Fruit fly (Drosophila melanogaster) whole organism, embryonic: Measurements from ENCODE around the gene Ctu2.
A peak's percentile ranks its signal among the peaks of the same experiment; 100 is the strongest.

Experiments
- CG10979 ChIP-seq: fragments of 200-800 bp; sonication (Bioruptor generic); optimal IDR thresholded peaks from 2 replicates; lab custom pipeline; 2018; ENCODE audit warnings: missing biosample characterization, mild to moderate bottlenecking, missing genetic modification characterization, moderate library complexity
- CG12104 ChIP-seq: fragments of 200-800 bp; sonication (Bioruptor generic); optimal IDR thresholded peaks from 3 replicates; lab custom pipeline; 2016; ENCODE audit warnings: missing biosample characterization, missing genetic modification characterization
- CG14014 ChIP-seq: fragments of 200-800 bp; sonication (Bioruptor generic); IDR thresholded peaks from 2 replicates; pipeline ENCODE4 v1.3.6; 2022; ENCODE audit warnings: missing biosample characterization, missing genetic modification characterization
- CG14710 ChIP-seq: fragments of 200-800 bp; sonication (Bioruptor generic); optimal IDR thresholded peaks from 3 replicates; lab custom pipeline; 2019; ENCODE audit warnings: missing biosample characterization, mild to moderate bottlenecking, missing genetic modification characterization, moderate library complexity
- CG14860 ChIP-seq: fragments of 200-800 bp; sonication (Bioruptor generic); IDR thresholded peaks from 3 replicates; pipeline ENCODE4 v1.3.6; 2022; ENCODE audit warnings: missing biosample characterization, missing genetic modification characterization; ENCODE audit not compliant: partially characterized antibody
- CG16813 ChIP-seq: fragments of 200-800 bp; sonication (Bioruptor generic); IDR thresholded peaks from 3 replicates; pipeline ENCODE4 v1.3.6; 2022; ENCODE audit warnings: missing biosample characterization, missing genetic modification characterization; ENCODE audit not compliant: partially characterized antibody
- CG18262 ChIP-seq: fragments of 200-800 bp; optimal IDR thresholded peaks from 3 replicates; lab custom pipeline; 2019; ENCODE audit warnings: missing biosample characterization, mild to moderate bottlenecking, missing genetic modification characterization, moderate library complexity
- CG1832 ChIP-seq: fragments of 200-800 bp; sonication (Bioruptor generic); optimal IDR thresholded peaks from 2 replicates; lab custom pipeline; 2017; ENCODE audit warnings: missing biosample characterization, mild to moderate bottlenecking, missing genetic modification characterization, inconsistent platforms
- CG2199 ChIP-seq: fragments of 200-800 bp; sonication (Bioruptor generic); IDR thresholded peaks from 3 replicates; pipeline ENCODE4 v1.3.6; 2022; ENCODE audit warnings: missing biosample characterization, missing genetic modification characterization
- CG32767 ChIP-seq: fragments of 200-800 bp; sonication (Bioruptor generic); IDR thresholded peaks from 2 replicates; pipeline ENCODE4 v1.3.6; 2022; ENCODE audit warnings: missing biosample characterization, missing genetic modification characterization
- CG3726 ChIP-seq: fragments of 200-800 bp; sonication (Bioruptor generic); IDR thresholded peaks from 3 replicates; pipeline ENCODE4, ENCODE4 v1.3.6; 2022; ENCODE audit warnings: missing biosample characterization, missing genetic modification characterization
- CG3847 ChIP-seq: fragments of 200-800 bp; sonication (Bioruptor generic); IDR thresholded peaks from 2 replicates; pipeline ENCODE4 v1.3.6; 2022; ENCODE audit warnings: missing biosample characterization, missing genetic modification characterization
- CG4360 ChIP-seq: fragments of 200-800 bp; sonication (Bioruptor generic); IDR thresholded peaks from 2 replicates; pipeline ENCODE4 v1.3.6; 2022; ENCODE audit warnings: missing biosample characterization, missing genetic modification characterization
- CG6272 ChIP-seq: fragments of 200-800 bp; sonication (Bioruptor generic); IDR thresholded peaks from 2 replicates; pipeline ENCODE4 v1.3.6; 2022; ENCODE audit warnings: missing biosample characterization, missing genetic modification characterization
- CG6791 ChIP-seq: fragments of 200-800 bp; sonication (Bioruptor generic); IDR thresholded peaks from 3 replicates; pipeline ENCODE4 v1.3.6; 2022; ENCODE audit warnings: missing biosample characterization, missing genetic modification characterization; ENCODE audit not compliant: partially characterized antibody
- D19A ChIP-seq: fragments of 200-800 bp; optimal IDR thresholded peaks from 3 replicates; lab custom pipeline; 2019; ENCODE audit warnings: missing biosample characterization, mild to moderate bottlenecking, missing genetic modification characterization, moderate library complexity
- D19B ChIP-seq: fragments of 200-800 bp; sonication (Bioruptor generic); optimal IDR thresholded peaks from 2 replicates; lab custom pipeline; 2017; ENCODE audit warnings: missing biosample characterization, mild to moderate bottlenecking, missing genetic modification characterization
- Dll ChIP-seq: fragments of 200-800 bp; sonication (Bioruptor generic); IDR thresholded peaks from 4 replicates; pipeline ENCODE4 v1.3.6; 2022; ENCODE audit warnings: missing biosample characterization, missing genetic modification characterization; ENCODE audit not compliant: partially characterized antibody
- E2f2 ChIP-seq: fragments of 200-800 bp; sonication (Bioruptor generic); IDR thresholded peaks from 2 replicates; pipeline ENCODE4 v1.3.6; 2022; ENCODE audit warnings: missing biosample characterization, missing genetic modification characterization
- HLH4C ChIP-seq: fragments of 200-800 bp; sonication (Bioruptor generic); IDR thresholded peaks from 3 replicates; pipeline ENCODE4 v1.3.6; 2022; ENCODE audit warnings: missing biosample characterization, missing genetic modification characterization; ENCODE audit not compliant: partially characterized antibody
- Hmx ChIP-seq: fragments of 200-800 bp; sonication (Bioruptor generic); optimal IDR thresholded peaks from 2 replicates; lab custom pipeline; 2016; ENCODE audit warnings: missing biosample characterization, missing genetic modification characterization
- Hr39 ChIP-seq: fragments of >200 bp; optimal IDR thresholded peaks from 2 replicates; lab custom pipeline; 2017
- Hr78 ChIP-seq, 2 experiments: fragments of 200-800 bp in 1 of 2; fragments of >200 bp in 1 of 2; sonication (Bioruptor generic) in 1 of 2; optimal IDR thresholded peaks; 2 replicates each; lab custom pipeline; 2017 to 2019; ENCODE audit warnings: missing biosample characterization in 2 of 2, missing genetic modification characterization in 2 of 2, mild to moderate bottlenecking in 1 of 2, moderate library complexity in 1 of 2
- Opbp ChIP-seq: fragments of 200-800 bp; sonication (Bioruptor generic); IDR thresholded peaks from 3 replicates; pipeline ENCODE4 v1.3.6; 2022; ENCODE audit warnings: missing biosample characterization, missing genetic modification characterization; ENCODE audit not compliant: partially characterized antibody
- Sry-δ ChIP-seq: fragments of 200-800 bp; sonication (Bioruptor generic); optimal IDR thresholded peaks from 2 replicates; lab custom pipeline; 2016; ENCODE audit warnings: missing biosample characterization, missing genetic modification characterization
- abd-A ChIP-seq: fragments of 200-800 bp; sonication (Bioruptor generic); optimal IDR thresholded peaks from 3 replicates; lab custom pipeline; 2019; ENCODE audit warnings: missing biosample characterization, mild to moderate bottlenecking, missing genetic modification characterization, moderate library complexity
- ato ChIP-seq: fragments of 200-800 bp; sonication (Bioruptor generic); IDR thresholded peaks from 2 replicates; pipeline ENCODE4 v1.3.6; 2022; ENCODE audit warnings: missing biosample characterization, missing genetic modification characterization; ENCODE audit not compliant: partially characterized antibody
- bcd ChIP-seq: fragments of 200-800 bp; sonication (Bioruptor generic); optimal IDR thresholded peaks from 2 replicates; lab custom pipeline; 2017; ENCODE audit warnings: missing biosample characterization, mild to moderate bottlenecking, missing genetic modification characterization
- bsh ChIP-seq, 2 experiments: fragments of 200-800 bp; sonication (Bioruptor generic); optimal IDR thresholded peaks; 2 replicates each; lab custom pipeline; 2017 to 2018; ENCODE audit warnings: mild to moderate bottlenecking in 2 of 2, missing biosample characterization in 2 of 2, missing genetic modification characterization in 2 of 2, moderate library complexity in 1 of 2
- chm ChIP-seq: fragments of 200-800 bp; sonication (Bioruptor generic); IDR thresholded peaks from 2 replicates; pipeline ENCODE4 v1.3.6; 2022; ENCODE audit warnings: missing biosample characterization, missing genetic modification characterization
- disco-r ChIP-seq: fragments of 200-800 bp; sonication (Bioruptor generic); optimal IDR thresholded peaks from 2 replicates; lab custom pipeline; 2016; ENCODE audit warnings: missing biosample characterization, missing genetic modification characterization
- dmrt11E ChIP-seq: fragments of 200-800 bp; sonication (Bioruptor generic); optimal IDR thresholded peaks from 3 replicates; lab custom pipeline; 2018; ENCODE audit warnings: missing biosample characterization, mild to moderate bottlenecking, missing genetic modification characterization, moderate library complexity
- dysf ChIP-seq: fragments of 200-800 bp; sonication (Bioruptor generic); IDR thresholded peaks from 3 replicates; pipeline ENCODE4 v1.3.6; 2022; ENCODE audit warnings: missing biosample characterization, missing genetic modification characterization
- gfzf ChIP-seq: fragments of 200-800 bp; sonication (Bioruptor generic); optimal IDR thresholded peaks from 2 replicates; lab custom pipeline; 2016; ENCODE audit warnings: missing biosample characterization, mild to moderate bottlenecking, missing genetic modification characterization, moderate library complexity
- lola ChIP-seq, 3 experiments: fragments of >200 bp in 2 of 3; fragments of 200-800 bp in 1 of 3; sonication (Bioruptor generic) in 1 of 3; optimal IDR thresholded peaks; 2 replicates each; lab custom pipeline; 2017 to 2019; ENCODE audit warnings: missing biosample characterization in 3 of 3, missing genetic modification characterization in 3 of 3, mild to moderate bottlenecking in 1 of 3, moderate library complexity in 1 of 3
- nerfin-2 ChIP-seq: fragments of 200-800 bp; sonication (Bioruptor generic); IDR thresholded peaks from 2 replicates; pipeline ENCODE4 v1.3.6; 2022; ENCODE audit warnings: missing biosample characterization, missing genetic modification characterization; ENCODE audit not compliant: partially characterized antibody
- nmo ChIP-seq: fragments of 200-800 bp; sonication (Bioruptor generic); optimal IDR thresholded peaks from 2 replicates; lab custom pipeline; 2018; ENCODE audit warnings: missing biosample characterization, mild to moderate bottlenecking, missing genetic modification characterization, moderate library complexity
- pfk ChIP-seq: fragments of 200-800 bp; sonication (Bioruptor generic); optimal IDR thresholded peaks from 2 replicates; lab custom pipeline; 2018; ENCODE audit warnings: missing biosample characterization, mild to moderate bottlenecking, missing genetic modification characterization, moderate library complexity
- pita ChIP-seq: fragments of 200-800 bp; sonication (Bioruptor generic); optimal IDR thresholded peaks from 2 replicates; lab custom pipeline; 2017; ENCODE audit warnings: missing biosample characterization, mild to moderate bottlenecking, missing genetic modification characterization
- pros ChIP-seq: fragments of 200-800 bp; sonication (Bioruptor generic); optimal IDR thresholded peaks from 3 replicates; lab custom pipeline; 2019; ENCODE audit warnings: missing biosample characterization, mild to moderate bottlenecking, missing genetic modification characterization, moderate library complexity
- run ChIP-seq: fragments of 200-800 bp; sonication (Bioruptor generic); optimal IDR thresholded peaks from 3 replicates; lab custom pipeline; 2018; ENCODE audit warnings: missing biosample characterization, mild to moderate bottlenecking, missing genetic modification characterization
- scrt ChIP-seq: fragments of 200-800 bp; sonication (Bioruptor generic); optimal IDR thresholded peaks from 2 replicates; lab custom pipeline; 2018; ENCODE audit warnings: missing biosample characterization, mild to moderate bottlenecking, missing genetic modification characterization, moderate library complexity
- sens ChIP-seq: fragments of 200-800 bp; sonication (Bioruptor generic); peaks from one replicate; lab custom pipeline; 2016; ENCODE audit warnings: missing biosample characterization, missing genetic modification characterization
- seq ChIP-seq: fragments of 200-800 bp; sonication (Bioruptor generic); IDR thresholded peaks from 2 replicates; pipeline ENCODE4 v1.3.6; 2022; ENCODE audit warnings: missing biosample characterization, missing genetic modification characterization
- sna ChIP-seq: fragments of 200-800 bp; sonication (Bioruptor generic); IDR thresholded peaks from 2 replicates; pipeline ENCODE4 v1.3.6; 2022; ENCODE audit warnings: missing biosample characterization, missing genetic modification characterization; ENCODE audit not compliant: partially characterized antibody

The Ctu2 gene

DNA sequence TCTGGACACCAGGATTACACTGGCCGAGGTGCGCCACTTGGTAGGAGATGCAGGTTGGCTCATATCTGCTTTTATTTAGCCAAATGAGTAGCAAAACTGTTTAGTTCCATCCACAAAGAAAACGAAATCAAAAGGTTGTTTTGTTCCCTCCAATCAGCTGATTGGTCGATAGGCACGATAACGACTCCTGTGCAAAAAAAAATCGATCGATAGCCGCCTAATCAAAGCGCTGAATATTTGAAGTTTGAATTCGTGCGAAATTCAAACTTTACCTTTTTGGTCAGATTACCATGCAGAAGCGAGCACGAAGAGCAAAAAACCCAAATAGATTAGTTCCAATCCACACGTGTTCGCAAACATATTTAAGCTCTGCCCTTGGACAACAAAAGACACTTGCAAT is 8.5 kb downstream of the Ctu2 start, which contains the start of the genes CG10195 and CG13084 (continued):
- TF ChIP-seq disco-r (GFP tag; lab: Kevin White, UChicago) (no peak), pita (GFP tag; lab: Kevin White, UChicago) (no peak), CG1832 (GFP tag; lab: Kevin White, UChicago) (no peak), CG14014 (GFP tag; lab: Robert Waterston, UW) (no peak), E2f2 (GFP tag; lab: Robert Waterston, UW) (peak; percentile 91), sna (GFP tag; lab: Robert Waterston, UW) (peak; percentile 74), CG3847 (GFP tag; lab: Robert Waterston, UW) (no peak), ato (0 out of 2 replicates have a peak, but pooled peaks have one; percentile 34), Sry-δ (peak; percentile 10), HLH4C (peak; percentile 15; the same call in 1 of the 3 replicates)

- peak; percentile 32 for TF ChIP-seq nmo (GFP tag; lab: Kevin White, UChicago)
- TF ChIP-seq CG16813 (GFP tag; lab: Robert Waterston, UW) = peak; percentile 41; the same call in 1 of the 3 replicates
- peak; percentile 26 for TF ChIP-seq pros (GFP tag; lab: Kevin White, UChicago)
- TF ChIP-seq CG18262 = peak; percentile 53
- TF ChIP-seq run (tag; lab: Kevin White, UChicago) = peak; percentile 30
- 0 out of 3 replicates have a peak, but pooled peaks have one; percentile 32 for TF ChIP-seq CG14860
- no peak for TF ChIP-seq CG2199 (GFP tag; lab: Robert Waterston, UW)
- no peak for TF ChIP-seq CG3726
- TF ChIP-seq Opbp (GFP tag; lab: Robert Waterston, UW) = 0 out of 3 replicates have a peak, but pooled peaks have one; percentile 20
- TF ChIP-seq CG32767 = no peak
- peak; percentile 68 for TF ChIP-seq Hr39
- TF ChIP-seq D19B = peak; percentile 48
- 0 out of 3 replicates have a peak, but pooled peaks have one; percentile 29 for TF ChIP-seq dysf (GFP tag; lab: Robert Waterston, UW)
- TF ChIP-seq abd-A (tag; lab: Kevin White, UChicago) = peak; percentile 43
- TF ChIP-seq chm = no peak; the same call in 1 of the 2 replicates
- TF ChIP-seq nerfin-2 = peak; percentile 43; the same call in 1 of the 2 replicates
- TF ChIP-seq CG6272 (GFP tag; lab: Robert Waterston, UW) = 0 out of 2 replicates have a peak, but pooled peaks have one; percentile 28
- TF ChIP-seq dmrt11E (tag; lab: Kevin White, UChicago) = peak; percentile 15
- no peak for TF ChIP-seq CG12104 (GFP tag; lab: Kevin White, UChicago)
- peak in 1 of 3 experiments; percentile 53 for TF ChIP-seq lola (GFP tag; optimal IDR thresholded peaks at IDR 0.05; lab: Kevin White, UChicago)
- TF ChIP-seq sens (GFP tag; lab: Kevin White, UChicago) = peak; percentile 67
- peak; percentile 67 for TF ChIP-seq CG6791 (GFP tag; lab: Robert Waterston, UW)
- no peak for TF ChIP-seq bcd (GFP tag; lab: Kevin White, UChicago)
- peak in 1 of 2 experiments; percentile 23 for TF ChIP-seq bsh (GFP tag; optimal IDR thresholded peaks at IDR 0.05; lab: Kevin White, UChicago)
- TF ChIP-seq CG10979 (tag; lab: Kevin White, UChicago) = peak; percentile 8
- no peak for TF ChIP-seq CG4360 (GFP tag; lab: Robert Waterston, UW)
- peak; percentile 3 for TF ChIP-seq CG14710
- TF ChIP-seq pfk (GFP tag; lab: Kevin White, UChicago) = no peak
- peak; percentile 4 for TF ChIP-seq D19A (tag; lab: Kevin White, UChicago)
- peak; percentile 28 for TF ChIP-seq scrt (GFP tag; lab: Kevin White, UChicago)
- no peak for TF ChIP-seq Hr78 (GFP tag; optimal IDR thresholded peaks at IDR 0.05; lab: Kevin White, UChicago)
- no peak for TF ChIP-seq seq (GFP tag; lab: Robert Waterston, UW)
- 0 out of 4 replicates have a peak, but pooled peaks have one; percentile 15 for TF ChIP-seq Dll (GFP tag; lab: Robert Waterston, UW)
- no peak for TF ChIP-seq CG3847 (GFP tag; lab: Robert Waterston, UW)
- no peak for TF ChIP-seq Hmx (GFP tag; lab: Kevin White, UChicago)
- no peak for TF ChIP-seq gfzf (GFP tag; lab: Kevin White, UChicago)
Measured at dm6 chr2L:19480406-19481334, 12.4 kb downstream of the Ctu2 start.
